Worm (Caenorhabditis elegans): ENCODE data around the gene C09H5.7.

Gene C09H5.7

DNA sequence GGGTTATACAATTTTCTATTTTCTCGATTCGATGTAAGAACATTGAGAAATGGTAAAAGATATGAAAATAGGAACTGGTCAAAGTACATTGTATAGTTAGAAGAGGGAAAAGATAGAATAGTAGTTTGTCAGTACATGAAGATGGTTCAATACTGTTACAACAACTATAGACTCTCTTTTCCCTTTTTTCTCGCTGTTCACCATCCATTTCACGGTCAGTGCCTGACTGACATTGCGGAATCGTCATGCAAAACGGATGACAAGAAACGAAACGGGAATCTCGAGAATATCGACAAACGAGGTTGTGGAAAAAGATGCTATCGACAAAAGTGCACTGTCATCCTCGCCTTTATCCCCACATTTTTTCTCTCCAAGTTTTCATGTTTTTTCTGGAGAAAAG lies 41.4 kb downstream of the C09H5.7 start:
- no peak for TF ChIP-seq ceh-16 (tag; optimal IDR thresholded peaks at IDR 0.05)
- no peak for TF ChIP-seq elt-3 (tag; optimal IDR thresholded peaks at IDR 0.05)
- TF ChIP-seq nhr-23 (tag; optimal IDR thresholded peaks at IDR 0.05): peak; percentile 48
- peak; percentile 64 for TF ChIP-seq nhr-25 (tag; optimal IDR thresholded peaks at IDR 0.05)

DNA sequence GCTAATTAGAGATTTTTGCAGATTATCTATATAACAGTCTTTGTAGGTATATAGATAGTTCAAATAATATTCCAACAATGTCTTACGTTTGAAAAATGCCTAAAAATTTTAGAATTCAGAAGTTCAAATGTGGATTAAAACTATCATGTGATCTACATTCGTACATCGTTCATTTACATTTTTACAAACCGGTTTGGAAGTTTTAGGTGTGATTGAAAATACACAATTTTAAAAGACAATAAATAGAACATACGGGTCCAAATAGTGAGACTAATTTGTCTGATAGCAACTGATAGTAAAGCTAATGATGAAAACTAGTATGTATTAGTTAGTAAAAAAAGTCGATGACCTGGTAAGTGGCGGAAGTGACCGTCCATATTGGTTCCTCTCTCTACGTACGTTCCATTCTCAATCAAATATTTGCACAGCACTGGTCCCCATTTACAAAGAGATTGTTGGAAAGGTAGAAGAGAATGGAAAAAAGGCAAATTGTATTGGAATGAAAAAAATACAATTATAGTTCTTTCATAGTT lies 43.6 kb downstream of the C09H5.7 start:
- TF ChIP-seq nhr-76 (tag; optimal IDR thresholded peaks at IDR 0.05) (no peak), nhr-25 (tag; optimal IDR thresholded peaks at IDR 0.05) (no peak), lin-15B (tag; optimal IDR thresholded peaks at IDR 0.05) (no peak), daf-12 (tag; optimal IDR thresholded peaks at IDR 0.05) (no peak), egl-27 (tag; optimal IDR thresholded peaks at IDR 0.05) (no peak), ama-1 (optimal IDR thresholded peaks at IDR 0.05) (no peak), ztf-11 (tag; optimal IDR thresholded peaks at IDR 0.05) (no peak), zag-1 (tag; optimal IDR thresholded peaks at IDR 0.05) (no peak)

DNA sequence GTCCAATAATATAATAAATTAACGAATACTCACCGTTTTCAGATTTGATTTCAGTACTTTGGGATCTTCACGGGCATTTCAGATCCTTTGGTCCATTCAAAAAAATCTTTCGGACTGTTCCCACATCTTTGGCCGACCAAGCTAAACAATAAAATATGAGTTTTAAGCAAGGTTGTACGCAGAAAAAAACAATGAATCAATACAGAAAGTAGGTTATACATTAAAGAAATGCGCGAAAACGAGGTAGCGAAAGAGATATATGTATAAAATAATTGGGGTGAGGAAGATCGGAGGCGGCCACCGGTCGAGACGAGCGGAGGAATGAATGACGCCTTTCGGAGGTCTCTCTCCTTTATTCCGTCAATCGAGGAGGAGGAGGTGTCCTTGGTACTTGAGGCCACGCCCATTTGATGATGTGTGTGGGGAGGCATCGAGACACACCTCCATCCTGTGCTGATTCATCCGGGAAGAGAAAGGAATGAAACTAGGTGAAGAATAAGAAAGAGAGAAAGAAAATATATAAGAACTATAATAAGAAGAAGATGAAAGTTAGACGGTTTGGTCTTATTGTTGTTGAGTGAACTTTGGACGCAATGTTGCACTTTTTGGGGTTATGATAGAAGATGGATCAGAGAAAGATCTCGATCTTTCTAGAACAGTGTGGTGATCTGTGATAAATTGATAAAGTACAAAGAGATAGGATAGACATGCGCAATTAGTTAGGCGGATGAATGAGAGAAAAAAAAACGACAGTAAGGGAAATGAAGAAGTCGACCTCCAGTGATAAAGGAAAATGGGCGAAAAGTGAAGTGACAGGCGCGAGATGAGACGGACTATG lies 44.6 kb downstream of the C09H5.7 start:
- TF ChIP-seq nfya-1 (tag; optimal IDR thresholded peaks at IDR 0.05; ENCODE audit: insufficient read depth): no peak
- peak; percentile 84 for TF ChIP-seq ama-1 (optimal IDR thresholded peaks at IDR 0.05)
- peak; percentile 95 for TF ChIP-seq nhr-23 (tag; optimal IDR thresholded peaks at IDR 0.05)
- TF ChIP-seq lsy-12 (tag; optimal IDR thresholded peaks at IDR 0.05): peak; percentile 25
- peak; percentile 63 for TF ChIP-seq fos-1 (tag; optimal IDR thresholded peaks at IDR 0.05)
- TF ChIP-seq nhr-25 (tag; optimal IDR thresholded peaks at IDR 0.05): peak; percentile 64
- TF ChIP-seq ceh-9 (tag; optimal IDR thresholded peaks at IDR 0.05): no peak
- TF ChIP-seq nhr-43 (tag; optimal IDR thresholded peaks at IDR 0.05; ENCODE audit: poor library complexity, severe bottlenecking): peak; percentile 94
- peak in 1 of 3 experiments; percentile 13 for TF ChIP-seq elt-3 (tag; optimal IDR thresholded peaks at IDR 0.05)
- TF ChIP-seq elt-1 (tag; optimal IDR thresholded peaks at IDR 0.05): no peak
- peak; percentile 4 for TF ChIP-seq tbx-2 (tag; optimal IDR thresholded peaks at IDR 0.05)

DNA sequence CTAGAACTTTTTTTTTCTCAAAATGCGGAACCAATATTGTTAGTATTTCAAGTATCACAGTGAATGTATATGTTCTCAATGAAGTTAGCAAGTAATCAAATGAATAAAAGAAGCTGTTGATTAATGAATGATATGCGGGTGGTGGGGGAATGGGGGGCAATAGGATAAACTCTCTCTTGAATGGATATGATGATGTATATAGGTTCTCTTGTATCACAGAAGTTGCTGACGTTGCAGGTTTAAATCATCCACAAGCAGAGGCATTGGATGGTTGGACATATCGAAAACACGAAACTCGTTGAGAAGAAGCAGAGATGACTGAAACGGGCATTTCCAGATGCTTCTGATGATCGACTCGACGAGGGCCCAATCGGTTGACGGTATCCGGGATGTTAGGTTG lies 45.4 kb downstream of the C09H5.7 start:
- TF ChIP-seq nhr-76 (tag; optimal IDR thresholded peaks at IDR 0.05) (no peak), ama-1 (optimal IDR thresholded peaks at IDR 0.05) (peak; percentile 86), mdl-1 (tag; optimal IDR thresholded peaks at IDR 0.05) (no peak), nhr-25 (tag; optimal IDR thresholded peaks at IDR 0.05) (peak; percentile 40), pha-4 (tag; optimal IDR thresholded peaks at IDR 0.05) (no peak), tbx-2 (tag; optimal IDR thresholded peaks at IDR 0.05) (no peak)

DNA sequence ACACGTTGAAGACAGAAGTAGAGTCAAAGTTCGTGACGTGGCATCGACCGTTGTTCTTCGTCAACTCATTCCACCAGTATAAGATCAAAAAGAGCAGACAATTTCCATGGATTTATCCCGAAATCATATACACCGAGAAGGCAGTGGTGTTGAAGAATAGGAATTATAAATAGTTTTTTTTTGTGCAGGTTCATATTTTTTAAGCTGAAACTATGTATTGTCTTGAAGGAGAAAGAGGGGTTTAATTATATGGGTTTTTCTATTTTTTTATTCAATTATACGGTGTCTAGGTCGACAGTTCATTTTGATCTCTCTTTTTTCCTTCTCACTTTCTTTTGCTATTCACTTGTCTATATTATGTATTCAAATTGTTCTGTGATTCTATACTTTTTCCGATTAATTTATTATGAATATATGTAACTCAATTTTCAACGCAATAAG lies 45.9 kb downstream of the C09H5.7 start:
- no peak for TF ChIP-seq sea-2 (GFP tag; optimal IDR thresholded peaks at IDR 0.05)
- TF ChIP-seq nhr-23 (tag; optimal IDR thresholded peaks at IDR 0.05): peak; percentile 90
- TF ChIP-seq tbx-2 (tag; optimal IDR thresholded peaks at IDR 0.05): peak; percentile 83
- TF ChIP-seq fos-1 (tag; optimal IDR thresholded peaks at IDR 0.05): peak; percentile 72
- TF ChIP-seq elt-3 (tag; optimal IDR thresholded peaks at IDR 0.05): peak in 1 of 3 experiments; percentile 4
- peak; percentile 85 for TF ChIP-seq nhr-43 (tag; optimal IDR thresholded peaks at IDR 0.05; ENCODE audit: poor library complexity, severe bottlenecking)
- TF ChIP-seq ceh-16 (tag; optimal IDR thresholded peaks at IDR 0.05): peak; percentile 23
- no peak for TF ChIP-seq ZK546.5 (tag; optimal IDR thresholded peaks at IDR 0.05)
- TF ChIP-seq nhr-28 (tag; optimal IDR thresholded peaks at IDR 0.05): peak; percentile 24
- peak; percentile 37 for TF ChIP-seq lsy-12 (tag; optimal IDR thresholded peaks at IDR 0.05)

DNA sequence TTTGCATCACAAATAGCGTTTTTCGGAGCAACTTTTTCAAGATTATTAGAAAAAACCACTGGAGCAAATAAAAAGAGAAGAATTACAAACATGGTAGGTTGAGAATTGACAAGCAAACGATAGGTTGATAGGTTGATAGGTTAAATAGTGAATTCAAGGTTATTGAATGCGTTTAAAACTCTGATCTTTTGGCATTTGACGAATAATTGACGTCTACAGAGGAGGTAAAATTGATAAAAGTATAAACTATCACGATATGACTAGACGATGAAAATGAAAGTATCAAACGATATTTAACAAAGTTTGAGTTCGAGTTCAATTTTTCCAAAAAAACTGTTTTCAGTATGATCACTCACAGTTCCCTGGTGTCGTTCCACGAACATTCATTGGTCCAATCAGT lies 49.1 kb downstream of the C09H5.7 start, which contains the start of gene ZC513.14:
TSS of gene ZC513.14 (minus strand) at position 101 of the 400 bp plus-strand sequence.
- TF ChIP-seq zag-1 (tag; optimal IDR thresholded peaks at IDR 0.05) (no peak), ztf-11 (tag; optimal IDR thresholded peaks at IDR 0.05) (no peak), nhr-77 (tag; optimal IDR thresholded peaks at IDR 0.05) (no peak), nfya-1 (tag; optimal IDR thresholded peaks at IDR 0.05; ENCODE audit: insufficient read depth) (no peak), lin-39 (tag; optimal IDR thresholded peaks at IDR 0.05) (no peak), ztf-4 (tag; optimal IDR thresholded peaks at IDR 0.05) (no peak), nhr-11 (tag; optimal IDR thresholded peaks at IDR 0.05) (no peak)
